Fruit fly (Drosophila melanogaster) whole organism, embryonic: ENCODE measurements around the gene nAChRalpha7.
A peak's percentile ranks its signal among the peaks of the same experiment; 100 is the strongest.

ENCODE experiments used
- CG10654 ChIP-seq: fragments of 200-800 bp; sonication (Bioruptor generic); optimal IDR thresholded peaks from 2 replicates; lab custom pipeline; 2016; ENCODE audit warnings: missing biosample characterization, missing genetic modification characterization
- CG10979 ChIP-seq: fragments of 200-800 bp; sonication (Bioruptor generic); optimal IDR thresholded peaks from 2 replicates; lab custom pipeline; 2018; ENCODE audit warnings: missing biosample characterization, mild to moderate bottlenecking, missing genetic modification characterization, moderate library complexity
- CG11504 ChIP-seq: fragments of 200-800 bp; sonication (Bioruptor generic); optimal IDR thresholded peaks from 3 replicates; lab custom pipeline; 2019; ENCODE audit warnings: missing biosample characterization, mild to moderate bottlenecking, missing genetic modification characterization, moderate library complexity
- CG11696 ChIP-seq: fragments of 200-800 bp; sonication (Bioruptor generic); IDR thresholded peaks from 2 replicates; pipeline ENCODE4 v1.3.6; 2022; ENCODE audit warnings: missing biosample characterization, missing genetic modification characterization
- CG12659 ChIP-seq: fragments of 200-800 bp; sonication (Bioruptor generic); optimal IDR thresholded peaks from 3 replicates; lab custom pipeline; 2017; ENCODE audit warnings: mild to moderate bottlenecking, missing biosample characterization, missing genetic modification reagents, missing genetic modification characterization
- CG13424 ChIP-seq: fragments of 200-800 bp; sonication (Bioruptor generic); optimal IDR thresholded peaks from 2 replicates; lab custom pipeline; 2019; ENCODE audit warnings: missing biosample characterization, mild to moderate bottlenecking, missing genetic modification characterization, moderate library complexity
- CG15601 ChIP-seq: fragments of 200-800 bp; sonication (Bioruptor generic); optimal IDR thresholded peaks from 3 replicates; lab custom pipeline; 2019; ENCODE audit warnings: missing biosample characterization, mild to moderate bottlenecking, missing genetic modification characterization, moderate library complexity
- CG18599 ChIP-seq: fragments of 200-800 bp; sonication (Bioruptor generic); optimal IDR thresholded peaks from 3 replicates; lab custom pipeline; 2017; ENCODE audit warnings: missing biosample characterization, missing genetic modification characterization, mild to moderate bottlenecking, moderate library complexity, missing genetic modification reagents
- CG33213 ChIP-seq: fragments of 200-800 bp; sonication (Bioruptor generic); optimal IDR thresholded peaks from 3 replicates; lab custom pipeline; 2016; ENCODE audit warnings: missing biosample characterization, missing genetic modification characterization
- CG3407 ChIP-seq: fragments of 200-800 bp; sonication (Bioruptor generic); optimal IDR thresholded peaks from 2 replicates; lab custom pipeline; 2018; ENCODE audit warnings: missing biosample characterization, mild to moderate bottlenecking, missing genetic modification characterization
- CG34224 ChIP-seq: fragments of 200-800 bp; sonication (Bioruptor generic); IDR thresholded peaks from 3 replicates; pipeline ENCODE4 v1.3.6; 2022; ENCODE audit warnings: missing biosample characterization, missing genetic modification characterization; ENCODE audit not compliant: partially characterized antibody
- CG4360 ChIP-seq: fragments of 200-800 bp; sonication (Bioruptor generic); IDR thresholded peaks from 2 replicates; pipeline ENCODE4 v1.3.6; 2022; ENCODE audit warnings: missing biosample characterization, missing genetic modification characterization
- CG6689 ChIP-seq: fragments of 200-800 bp; sonication (Bioruptor generic); IDR thresholded peaks from 2 replicates; pipeline ENCODE4 v1.3.6; 2022; ENCODE audit warnings: missing biosample characterization, missing genetic modification characterization
- CG6765 ChIP-seq: fragments of 200-800 bp; sonication (Bioruptor generic); optimal IDR thresholded peaks from 3 replicates; lab custom pipeline; 2017; ENCODE audit warnings: missing biosample characterization, mild to moderate bottlenecking, missing genetic modification characterization
- CG7963 ChIP-seq: fragments of 200-800 bp; sonication (Bioruptor generic); IDR thresholded peaks from 3 replicates; pipeline ENCODE4 v1.3.6; 2022; ENCODE audit warnings: missing biosample characterization, missing genetic modification characterization; ENCODE audit not compliant: partially characterized antibody
- CG8089 ChIP-seq: fragments of 200-800 bp; sonication (Bioruptor generic); optimal IDR thresholded peaks from 3 replicates; lab custom pipeline; 2016; ENCODE audit warnings: missing biosample characterization, missing genetic modification characterization
- CG8290 ChIP-seq, 3 experiments: fragments of 200-800 bp; sonication (Bioruptor generic); optimal IDR thresholded peaks; 2 replicates each; lab custom pipeline; 2016 to 2019; ENCODE audit warnings: missing biosample characterization in 3 of 3, missing genetic modification characterization in 3 of 3, mild to moderate bottlenecking in 2 of 3, moderate library complexity in 1 of 3
- CHES-1-like ChIP-seq: fragments of 200-800 bp; sonication (Bioruptor generic); optimal IDR thresholded peaks from 2 replicates; lab custom pipeline; 2016; ENCODE audit warnings: missing biosample characterization, missing genetic modification characterization
- D19B ChIP-seq: fragments of 200-800 bp; sonication (Bioruptor generic); optimal IDR thresholded peaks from 2 replicates; lab custom pipeline; 2017; ENCODE audit warnings: missing biosample characterization, mild to moderate bottlenecking, missing genetic modification characterization
- Dip2 ChIP-seq: fragments of 200-800 bp; sonication (Bioruptor generic); IDR thresholded peaks from 2 replicates; pipeline ENCODE4 v1.3.6; 2022; ENCODE audit warnings: missing biosample characterization, missing genetic modification characterization
- Dll ChIP-seq: fragments of 200-800 bp; sonication (Bioruptor generic); IDR thresholded peaks from 4 replicates; pipeline ENCODE4 v1.3.6; 2022; ENCODE audit warnings: missing biosample characterization, missing genetic modification characterization; ENCODE audit not compliant: partially characterized antibody
- Dref ChIP-seq: fragments of 200-800 bp; sonication (Bioruptor generic); IDR thresholded peaks from 2 replicates; pipeline ENCODE4 v1.3.6; 2022; ENCODE audit warnings: missing biosample characterization, missing genetic modification characterization
- Fer3 ChIP-seq: fragments of 200-800 bp; sonication (Bioruptor generic); optimal IDR thresholded peaks from 2 replicates; lab custom pipeline; 2018; ENCODE audit warnings: missing biosample characterization, mild to moderate bottlenecking, missing genetic modification characterization, moderate library complexity
- Hmx ChIP-seq: fragments of 200-800 bp; sonication (Bioruptor generic); optimal IDR thresholded peaks from 2 replicates; lab custom pipeline; 2016; ENCODE audit warnings: missing biosample characterization, missing genetic modification characterization
- Hr3 ChIP-seq: fragments of 200-800 bp; sonication (Bioruptor generic); optimal IDR thresholded peaks from 3 replicates; lab custom pipeline; 2016; ENCODE audit warnings: missing biosample characterization, missing genetic modification characterization
- Hr51 ChIP-seq, 2 experiments: fragments of 200-800 bp; sonication (Bioruptor generic); optimal IDR thresholded peaks; 2 replicates in 1 of 2; 3 replicates in 1 of 2; lab custom pipeline; 2016 to 2018; ENCODE audit warnings: missing biosample characterization in 2 of 2, missing genetic modification characterization in 2 of 2, mild to moderate bottlenecking in 1 of 2, moderate library complexity in 1 of 2
- Lhr ChIP-seq: fragments of 200-800 bp; sonication (Bioruptor generic); optimal IDR thresholded peaks from 3 replicates; lab custom pipeline; 2017; ENCODE audit warnings: mild to moderate bottlenecking, missing biosample characterization, missing genetic modification reagents, missing genetic modification characterization
- Lpt ChIP-seq: fragments of >200 bp; optimal IDR thresholded peaks from 2 replicates; lab custom pipeline; 2018; ENCODE audit warnings: missing biosample characterization, missing genetic modification characterization
- Neu2 ChIP-seq: fragments of 200-800 bp; sonication (Bioruptor generic); optimal IDR thresholded peaks from 3 replicates; lab custom pipeline; 2016; ENCODE audit warnings: missing biosample characterization, missing genetic modification characterization, borderline replicate concordance
- Nf-YB ChIP-seq: fragments of 200-800 bp; sonication (Bioruptor generic); optimal IDR thresholded peaks from 3 replicates; lab custom pipeline; 2019; ENCODE audit warnings: missing biosample characterization, mild to moderate bottlenecking, missing genetic modification characterization, moderate library complexity
- Side ChIP-seq: fragments of 200-800 bp; sonication (Bioruptor generic); optimal IDR thresholded peaks from 2 replicates; lab custom pipeline; 2016; ENCODE audit warnings: missing biosample characterization, missing genetic modification characterization
- Six4 ChIP-seq: fragments of 200-800 bp; sonication (Bioruptor generic); optimal IDR thresholded peaks from 2 replicates; lab custom pipeline; 2016; ENCODE audit warnings: missing biosample characterization, missing genetic modification characterization
- Sry-δ ChIP-seq: fragments of 200-800 bp; sonication (Bioruptor generic); optimal IDR thresholded peaks from 2 replicates; lab custom pipeline; 2016; ENCODE audit warnings: missing biosample characterization, missing genetic modification characterization
- Ssrp ChIP-seq: fragments of 200-800 bp; sonication (Bioruptor generic); optimal IDR thresholded peaks from 2 replicates; lab custom pipeline; 2018; ENCODE audit warnings: missing biosample characterization, mild to moderate bottlenecking, missing genetic modification characterization, moderate library complexity
- Stat92E ChIP-seq, 3 experiments: fragments of >200 bp in 2 of 3; fragments of 200-800 bp in 1 of 3; sonication (Bioruptor generic) in 1 of 3; optimal IDR thresholded peaks; 2 replicates each; lab custom pipeline; 2017 to 2019; ENCODE audit warnings: missing biosample characterization in 3 of 3, missing genetic modification characterization in 3 of 3, mild to moderate bottlenecking in 1 of 3, moderate library complexity in 1 of 3
- TFAM ChIP-seq: fragments of 200-800 bp; sonication (Bioruptor generic); optimal IDR thresholded peaks from 2 replicates; lab custom pipeline; 2017; ENCODE audit warnings: missing biosample characterization, missing genetic modification characterization, inconsistent platforms
- amos ChIP-seq: fragments of 200-800 bp; sonication (Bioruptor generic); IDR thresholded peaks from 2 replicates; pipeline ENCODE4 v1.3.6; 2022; ENCODE audit warnings: missing biosample characterization, missing genetic modification characterization; ENCODE audit not compliant: partially characterized antibody
- aop ChIP-seq: fragments of 200-800 bp; sonication (Bioruptor generic); IDR thresholded peaks from 2 replicates; pipeline ENCODE4 v1.3.6; 2022; ENCODE audit warnings: missing biosample characterization, missing genetic modification characterization
- ara ChIP-seq: fragments of 200-800 bp; sonication (Bioruptor generic); IDR thresholded peaks from 2 replicates; pipeline ENCODE4 v1.3.6; 2022; ENCODE audit warnings: missing biosample characterization, missing genetic modification characterization
- br ChIP-seq: fragments of >200 bp; optimal IDR thresholded peaks from 2 replicates; lab custom pipeline; 2017
- dan ChIP-seq: fragments of 200-800 bp; sonication (Bioruptor generic); IDR thresholded peaks from 2 replicates; pipeline ENCODE4 v1.3.6; 2022; ENCODE audit warnings: missing biosample characterization, missing genetic modification characterization
- eve ChIP-seq, 2 experiments: fragments of >200 bp; optimal IDR thresholded peaks; 2 replicates each; lab custom pipeline; 2017; ENCODE audit warnings: missing biosample characterization in 2 of 2, missing genetic modification characterization in 2 of 2
- exex ChIP-seq: fragments of 200-800 bp; sonication (Bioruptor generic); optimal IDR thresholded peaks from 4 replicates; lab custom pipeline; 2018; ENCODE audit warnings: missing biosample characterization, mild to moderate bottlenecking, missing genetic modification characterization, moderate library complexity
- gcm2 ChIP-seq: fragments of 200-800 bp; sonication (Bioruptor generic); optimal IDR thresholded peaks from 2 replicates; lab custom pipeline; 2016; ENCODE audit warnings: missing biosample characterization, missing genetic modification characterization
- gem ChIP-seq: fragments of 200-800 bp; sonication (Bioruptor generic); optimal IDR thresholded peaks from 2 replicates; lab custom pipeline; 2019; ENCODE audit warnings: missing biosample characterization, mild to moderate bottlenecking, missing genetic modification characterization, moderate library complexity
- gt ChIP-seq: fragments of 200-800 bp; sonication (Bioruptor generic); IDR thresholded peaks from 2 replicates; pipeline ENCODE4 v1.3.6; 2022; ENCODE audit warnings: missing biosample characterization, missing genetic modification characterization
- pum ChIP-seq: fragments of 200-800 bp; sonication (Bioruptor generic); optimal IDR thresholded peaks from 2 replicates; lab custom pipeline; 2016; ENCODE audit warnings: missing biosample characterization, missing genetic modification characterization
- row ChIP-seq: fragments of 200-800 bp; sonication (Bioruptor generic); IDR thresholded peaks from 3 replicates; pipeline ENCODE4 v1.3.6; 2022; ENCODE audit warnings: missing biosample characterization, missing genetic modification characterization
- scrt ChIP-seq: fragments of 200-800 bp; sonication (Bioruptor generic); optimal IDR thresholded peaks from 2 replicates; lab custom pipeline; 2018; ENCODE audit warnings: missing biosample characterization, mild to moderate bottlenecking, missing genetic modification characterization, moderate library complexity
- sens ChIP-seq: fragments of 200-800 bp; sonication (Bioruptor generic); peaks from one replicate; lab custom pipeline; 2016; ENCODE audit warnings: missing biosample characterization, missing genetic modification characterization

Gene nAChRalpha7

DNA sequence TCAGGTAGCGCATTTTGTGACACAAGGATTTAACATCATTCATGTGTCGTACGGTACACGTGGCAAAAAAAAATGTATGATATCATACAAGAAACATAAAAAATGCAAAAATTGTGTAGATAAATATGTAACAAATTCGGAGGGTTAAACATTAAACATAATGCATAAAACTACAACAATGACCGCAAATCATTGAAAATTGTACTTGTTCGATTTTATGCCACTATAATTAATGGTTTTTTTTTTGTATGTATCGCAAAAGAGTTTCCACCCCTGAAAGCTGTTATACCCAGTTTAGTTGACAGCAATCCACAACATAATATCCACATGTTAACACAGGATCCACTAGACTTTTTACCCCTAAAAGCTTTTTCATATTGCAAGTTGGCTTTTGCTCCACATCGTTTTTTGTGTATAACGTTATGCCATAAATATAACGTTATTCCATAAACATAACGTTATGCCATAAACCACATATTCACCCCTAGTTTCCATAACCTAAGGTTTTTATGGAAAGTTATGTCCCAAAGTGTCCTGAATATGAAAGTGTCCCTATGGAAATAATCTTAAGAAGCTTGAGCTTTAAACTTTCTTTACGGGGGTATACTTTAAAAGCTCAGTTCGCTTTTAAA lies 704 bp upstream of the nAChRalpha7 start (continued):
- no peak for TF ChIP-seq CG18599 (GFP tag; lab: Kevin White, UChicago)
- no peak for TF ChIP-seq CG13424 (tag; lab: Kevin White, UChicago)
- TF ChIP-seq Lhr: no peak
- no peak for TF ChIP-seq pum
- no peak for TF ChIP-seq CG34224
- no peak for TF ChIP-seq Hmx (GFP tag; lab: Kevin White, UChicago)
- TF ChIP-seq dan: no peak
- no peak for TF ChIP-seq gcm2 (GFP tag; lab: Kevin White, UChicago)
- TF ChIP-seq CG8290 (GFP tag; optimal IDR thresholded peaks at IDR 0.05; lab: Kevin White, UChicago): no peak
- TF ChIP-seq CG8290 (tag; optimal IDR thresholded peaks at IDR 0.05; lab: Kevin White, UChicago): peak in 1 of 2 experiments; percentile 24
- TF ChIP-seq CG8089: no peak
- TF ChIP-seq CG6689: no peak
- TF ChIP-seq Hr3 (GFP tag; lab: Kevin White, UChicago): peak; percentile 44
- TF ChIP-seq Stat92E (GFP tag; optimal IDR thresholded peaks at IDR 0.05; lab: Kevin White, UChicago): no peak
- TF ChIP-seq CG11504: no peak
- peak; percentile 53 for TF ChIP-seq CHES-1-like (GFP tag; lab: Kevin White, UChicago)
- TF ChIP-seq amos (GFP tag; lab: Robert Waterston, UW): no peak
- no peak for TF ChIP-seq Six4 (GFP tag; lab: Kevin White, UChicago)
- no peak for TF ChIP-seq CG12659 (GFP tag; lab: Kevin White, UChicago)
- peak; percentile 63 for TF ChIP-seq sens (GFP tag; lab: Kevin White, UChicago)
- peak; percentile 74 for TF ChIP-seq gem (tag; lab: Kevin White, UChicago)
- no peak for TF ChIP-seq Dref
- TF ChIP-seq Hr51 (GFP tag; optimal IDR thresholded peaks at IDR 0.05; lab: Kevin White, UChicago): peak in 1 of 2 experiments; percentile 66
- no peak for TF ChIP-seq br (lab: Kevin White, UChicago)
- no peak for TF ChIP-seq CG3407
- peak; percentile 65 for TF ChIP-seq row (GFP tag; lab: Robert Waterston, UW)
- peak; percentile 25 for TF ChIP-seq Nf-YB
- no peak for TF ChIP-seq CG6765 (GFP tag; lab: Kevin White, UChicago)
- no peak for TF ChIP-seq Dll (GFP tag; lab: Robert Waterston, UW)
- TF ChIP-seq eve (GFP tag; optimal IDR thresholded peaks at IDR 0.05; lab: Kevin White, UChicago): peak in 1 of 2 experiments; percentile 24
- no peak for TF ChIP-seq gt (GFP tag; lab: Robert Waterston, UW)
- peak; percentile 25 for TF ChIP-seq Ssrp
- no peak for TF ChIP-seq D19B (GFP tag; lab: Kevin White, UChicago)
- no peak for TF ChIP-seq ara (GFP tag; lab: Robert Waterston, UW)
- no peak for TF ChIP-seq Sry-δ (GFP tag; lab: Kevin White, UChicago)
- TF ChIP-seq CG33213: no peak
- no peak for TF ChIP-seq TFAM (GFP tag; lab: Kevin White, UChicago)
- TF ChIP-seq CG4360: no peak
- TF ChIP-seq CG11696 (GFP tag; lab: Robert Waterston, UW): no peak
- no peak for TF ChIP-seq scrt (GFP tag; lab: Kevin White, UChicago)
- no peak for TF ChIP-seq aop
- no peak for TF ChIP-seq exex (tag; lab: Kevin White, UChicago)
- no peak for TF ChIP-seq CG15601 (tag; lab: Kevin White, UChicago)
- no peak for TF ChIP-seq CG7963 (GFP tag; lab: Robert Waterston, UW)
- TF ChIP-seq Neu2: no peak
- no peak for TF ChIP-seq Lpt (GFP tag; lab: Kevin White, UChicago)
- TF ChIP-seq CG10654 (GFP tag; lab: Kevin White, UChicago): no peak
- TF ChIP-seq Side (GFP tag; lab: Kevin White, UChicago): no peak
- no peak for TF ChIP-seq Fer3
- no peak for TF ChIP-seq CG10979 (tag; lab: Kevin White, UChicago)
- no peak for TF ChIP-seq Dip2 (GFP tag; lab: Robert Waterston, UW)
